Worm (Caenorhabditis elegans): ENCODE data around the gene oig-1.
"Not testable (repeated sequence)": the region's sequence is repeated elsewhere in the genome, so short reads cannot be mapped to it uniquely, and the experiment has no call there.

Gene oig-1

DNA sequence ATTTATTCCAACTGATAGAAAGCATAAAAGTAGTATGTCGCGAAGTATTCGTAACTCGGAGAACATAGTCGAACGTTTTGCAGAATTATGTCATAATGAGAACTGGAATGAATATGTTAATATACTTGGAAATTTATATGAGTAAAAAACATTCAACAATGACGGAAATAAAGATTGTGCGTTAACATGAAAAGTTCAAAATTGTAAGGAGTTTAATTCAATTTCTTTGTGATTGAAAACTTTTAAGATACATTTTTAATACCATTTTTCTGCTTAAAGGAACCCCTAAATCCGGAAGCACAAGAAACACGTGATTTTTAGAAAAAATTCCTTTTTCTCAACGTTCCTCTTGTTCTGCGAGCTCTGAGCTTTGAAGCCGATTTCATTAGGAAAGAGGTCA is at the start of gene oig-1:
TSS of gene oig-1 (minus strand) at position 101 of the 400 bp plus-strand sequence.
- TF ChIP-seq unc-62 (GFP tag; optimal IDR thresholded peaks at IDR 0.05): no peak

- TF ChIP-seq unc-62 (GFP tag; optimal IDR thresholded peaks at IDR 0.05): no peak
Observed at ce11 chrIII:6558487-6558886, 33.0 kb upstream of the oig-1 start, which contains the start of gene C09E7.8. TSS of gene C09E7.8 (minus strand) at chrIII:6558587.

- not testable (repeated sequence) for TF ChIP-seq unc-62 (GFP tag; optimal IDR thresholded peaks at IDR 0.05)
Observed at ce11 chrIII:6551187-6552058, 26.0 kb upstream of the oig-1 start, which contains the start of gene C09E7.7. TSS of gene C09E7.7 (minus strand) at chrIII:6551243.

ce11 chrIII:6536945-6537568 is 11.6 kb upstream of the oig-1 start, which contains the start of gene C09E7.4:
TSS of gene C09E7.4 (minus strand) at chrIII:6536995.
- no peak for TF ChIP-seq unc-62 (GFP tag; optimal IDR thresholded peaks at IDR 0.05)

- TF ChIP-seq unc-62 (GFP tag; optimal IDR thresholded peaks at IDR 0.05): no peak
Observed at ce11 chrIII:6532647-6533046, 7.2 kb upstream of the oig-1 start, which contains the start of gene srxa-5. TSS of gene srxa-5 (plus strand) at chrIII:6532947.

ce11 chrIII:6531099-6531498 is 5.6 kb upstream of the oig-1 start, which contains the start of gene C09E7.11:
TSS of gene C09E7.11 (plus strand) at chrIII:6531399.
- no peak for TF ChIP-seq unc-62 (GFP tag; optimal IDR thresholded peaks at IDR 0.05)

DNA sequence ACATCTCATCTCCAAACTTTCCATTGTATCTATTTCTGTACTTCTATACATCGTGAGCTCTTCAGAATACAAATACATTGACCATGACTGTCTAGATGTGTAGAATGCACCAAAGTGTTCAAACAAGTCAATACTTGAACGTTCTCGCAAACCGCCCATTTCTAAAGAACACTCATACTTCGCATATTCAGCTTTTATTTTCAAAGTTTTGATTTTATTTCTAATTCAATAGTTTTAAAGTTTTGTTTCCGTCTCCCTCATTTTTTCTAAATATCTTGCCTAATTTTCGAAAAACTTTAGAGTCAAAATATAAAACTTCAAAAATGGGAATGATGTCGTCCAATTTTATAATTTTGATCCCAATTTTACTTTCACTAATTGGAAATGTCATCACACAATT is 2.4 kb upstream of the oig-1 start, which contains the start of gene pqn-10:
TSS of gene pqn-10 (plus strand) at position 301 of the 400 bp plus-strand sequence.
- no peak for TF ChIP-seq unc-62 (GFP tag; optimal IDR thresholded peaks at IDR 0.05)

DNA sequence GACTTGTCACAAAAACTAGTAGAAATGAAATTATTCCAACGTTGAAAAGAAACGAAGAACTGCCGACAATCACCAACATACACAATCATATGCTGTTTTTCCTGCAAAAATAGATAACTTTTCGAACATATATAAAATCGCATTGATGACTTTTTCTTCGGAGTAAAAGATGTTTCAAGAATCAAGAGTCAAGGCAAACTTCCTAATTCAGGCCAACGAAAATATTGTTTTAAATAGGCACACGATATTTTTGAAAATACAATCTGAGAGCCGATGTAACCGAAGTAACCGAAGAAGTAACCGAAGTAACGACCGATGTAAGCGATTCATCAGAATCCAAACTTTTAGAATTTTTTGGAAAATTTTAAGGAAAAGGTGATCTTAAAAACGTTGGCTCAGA is 5.5 kb downstream of the oig-1 start, which contains the start of gene C09E7.10:
TSS of gene C09E7.10 (minus strand) at position 101 of the 400 bp plus-strand sequence.
- no peak for TF ChIP-seq unc-62 (GFP tag; optimal IDR thresholded peaks at IDR 0.05)

DNA sequence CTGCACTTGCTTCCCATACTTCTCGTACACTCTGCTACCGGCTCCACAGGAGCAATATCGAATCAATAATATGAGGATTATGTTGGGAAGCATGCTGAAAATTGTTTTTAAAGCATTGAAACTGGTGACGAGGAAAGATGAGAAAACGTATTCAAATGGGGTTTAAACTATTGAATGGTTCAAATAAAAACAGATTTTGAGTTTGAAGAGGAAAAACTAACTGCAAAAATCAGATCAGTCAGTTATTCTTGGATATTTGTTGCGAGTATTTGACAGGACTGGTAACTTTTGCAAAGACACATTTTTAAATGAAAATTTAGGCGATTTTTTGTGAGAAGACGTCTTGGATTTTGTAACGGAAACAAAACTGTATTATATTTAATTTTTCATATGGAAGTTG is 10.8 kb downstream of the oig-1 start, which contains the start of gene acr-5:
TSS of gene acr-5 (minus strand) at position 101 of the 400 bp plus-strand sequence.
- no peak for TF ChIP-seq unc-62 (GFP tag; optimal IDR thresholded peaks at IDR 0.05)

- TF ChIP-seq unc-62 (GFP tag; optimal IDR thresholded peaks at IDR 0.05): no peak
Observed at ce11 chrIII:6509301-6509700, 16.2 kb downstream of the oig-1 start.

ce11 chrIII:6508327-6508726 is 17.1 kb downstream of the oig-1 start:
- no peak for TF ChIP-seq unc-62 (GFP tag; optimal IDR thresholded peaks at IDR 0.05)

ce11 chrIII:6507832-6508231 is 17.6 kb downstream of the oig-1 start, which contains the start of gene F23F12.12:
TSS of gene F23F12.12 (plus strand) at chrIII:6508132.
- TF ChIP-seq unc-62 (GFP tag; optimal IDR thresholded peaks at IDR 0.05): no peak

DNA sequence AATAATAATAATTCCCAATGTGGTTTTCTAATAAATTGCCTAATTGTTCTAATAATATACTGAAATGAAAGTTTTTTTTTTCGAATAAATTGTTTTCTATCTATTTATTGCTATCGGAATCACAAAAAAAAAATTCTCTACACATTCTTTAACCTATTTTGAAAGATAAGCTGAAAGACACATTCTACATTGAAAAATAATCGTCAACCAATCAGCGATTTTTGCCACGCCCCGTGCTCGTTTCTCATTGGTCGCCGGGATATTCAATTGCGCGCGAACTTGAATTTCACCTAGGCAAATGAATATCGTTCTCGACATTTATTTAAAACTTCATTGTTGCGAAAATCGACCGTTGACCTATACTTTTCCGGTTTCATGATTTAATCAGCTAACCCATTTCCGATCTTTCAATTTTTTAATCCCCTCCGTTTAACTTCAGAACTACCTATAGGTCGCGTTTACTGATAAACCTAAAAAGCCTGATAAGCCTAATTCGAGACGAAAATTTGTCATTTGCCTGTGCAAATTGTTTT is 25.4 kb downstream of the oig-1 start, which contains the start of gene F23F12.3:
TSS of gene F23F12.3 (plus strand) at position 483 of the 533 bp plus-strand sequence.
- TF ChIP-seq unc-62 (GFP tag; optimal IDR thresholded peaks at IDR 0.05): no peak

- no peak for TF ChIP-seq unc-62 (GFP tag; optimal IDR thresholded peaks at IDR 0.05)
Observed at ce11 chrIII:6499102-6499501, 26.4 kb downstream of the oig-1 start.

- TF ChIP-seq unc-62 (GFP tag; optimal IDR thresholded peaks at IDR 0.05): no peak
Observed at ce11 chrIII:6498176-6498575, 27.3 kb downstream of the oig-1 start, which contains the start of gene sdz-15. TSS of gene sdz-15 (plus strand) at chrIII:6498476.
